Fruit fly (Drosophila melanogaster) Kc167 (cell line): ENCODE data around the gene roq.

ENCODE experiments used
- Myc ChIP-seq: fragments of >200 bp; optimal IDR thresholded peaks from 2 replicates; lab custom pipeline; 2017; ENCODE audit warnings: missing external identifiers
- Sin3A ChIP-seq: fragments of >200 bp; optimal IDR thresholded peaks from 2 replicates; lab custom pipeline; 2018; ENCODE audit warnings: missing external identifiers
- h ChIP-seq: fragments of >200 bp; optimal IDR thresholded peaks from 3 replicates; lab custom pipeline; 2018; ENCODE audit warnings: missing external identifiers
- insv ChIP-seq: fragments of >200 bp; optimal IDR thresholded peaks from 3 replicates; lab custom pipeline; 2018; ENCODE audit warnings: missing external identifiers
- psq ChIP-seq: fragments of >200 bp; optimal IDR thresholded peaks from 2 replicates; lab custom pipeline; 2017; ENCODE audit warnings: missing external identifiers
- ttk ChIP-seq: sonication (Bioruptor generic); optimal IDR thresholded peaks from 2 replicates; lab custom pipeline; 2017; ENCODE audit warnings: missing external identifiers

- TF ChIP-seq h (lab: Kevin White, UChicago) (no peak), insv (lab: Kevin White, UChicago) (no peak), Myc (lab: Kevin White, UChicago) (no peak), ttk (lab: Kevin White, UChicago) (no peak), psq (no peak), Sin3A (lab: Kevin White, UChicago) (no peak)
These were observed 30.5 kb upstream of the roq start for dm6 chr3L:16408609-16409439.
